Fruit fly (Drosophila melanogaster): ENCODE data around the gene Nbr.
A peak's percentile ranks its signal among the peaks of the same experiment; 100 is the strongest.

Gene Nbr

DNA sequence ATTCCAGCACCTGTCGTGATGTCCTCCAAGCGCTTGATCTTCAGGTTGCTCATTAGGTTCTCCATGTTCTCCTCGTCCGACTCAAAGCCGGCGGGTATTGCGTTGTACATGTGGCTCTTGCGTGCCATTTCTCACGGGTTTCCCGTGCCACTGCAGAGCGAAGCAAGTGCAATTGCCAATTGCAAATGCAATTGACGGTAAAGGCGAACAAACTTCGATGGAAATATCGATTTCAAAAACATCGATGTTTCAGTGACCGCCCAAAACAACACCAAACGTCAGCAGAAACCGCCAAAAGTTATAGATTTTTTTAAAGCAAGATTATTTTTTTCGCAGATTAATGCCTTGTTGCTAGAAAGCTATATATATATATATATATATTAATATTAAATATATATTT is at the start of gene Nbr:
Nbr (minus strand) TSS at position 209 of the 400 bp plus-strand sequence.
- no peak for TF ChIP-seq noc (tag; optimal IDR thresholded peaks at IDR 0.05)

dm6 chr2L:21206193-21206592 is 43.3 kb upstream of the Nbr start, which contains the start of gene clumsy:
Gene clumsy, plus strand, starts transcription at chr2L:21206493.
- no peak for TF ChIP-seq noc (tag; optimal IDR thresholded peaks at IDR 0.05)

DNA sequence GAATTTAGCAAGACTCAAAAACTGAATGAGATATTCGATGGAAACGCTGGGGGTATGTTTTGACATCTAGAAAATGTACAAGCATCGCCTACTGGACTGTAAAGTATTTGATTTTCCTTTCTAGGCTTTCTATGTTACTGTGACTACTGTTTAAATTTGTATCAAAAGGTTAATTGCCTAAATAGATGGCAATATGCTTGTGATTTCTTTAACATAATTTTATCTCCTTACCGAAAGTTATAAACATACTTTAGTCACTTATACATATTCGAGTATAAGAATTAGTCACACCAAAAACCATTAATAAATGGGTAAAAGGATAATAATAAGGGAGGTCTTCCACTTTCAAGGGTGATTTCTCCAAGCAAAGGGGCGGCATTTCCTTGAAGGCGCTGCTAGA is 39.8 kb upstream of the Nbr start, which contains the start of gene CG31988:
CG31988 (minus strand) TSS at position 101 of the 400 bp plus-strand sequence.
- no peak for TF ChIP-seq noc (tag; optimal IDR thresholded peaks at IDR 0.05)

DNA sequence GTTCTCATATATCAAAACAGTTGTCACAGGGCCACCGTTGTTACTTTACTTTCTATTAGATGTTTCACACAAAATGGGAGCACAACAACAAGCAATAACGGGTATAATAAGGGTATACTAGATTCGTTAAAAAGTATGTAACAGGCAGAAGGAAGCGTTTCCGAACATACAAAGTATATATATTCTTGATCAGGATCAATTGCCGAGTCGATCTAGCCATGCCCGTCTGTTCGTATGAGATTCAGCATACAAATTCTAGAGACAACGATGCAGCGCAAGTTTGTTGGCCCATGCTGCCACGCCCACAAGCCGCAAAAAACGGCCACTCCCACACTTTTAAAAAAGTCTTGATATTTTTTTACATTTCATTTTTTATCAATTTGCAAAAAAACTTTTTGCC is 37.4 kb upstream of the Nbr start, which contains the start of gene CG31624:
CG31624 (minus strand) TSS at position 101 of the 400 bp plus-strand sequence.
- no peak for TF ChIP-seq noc (tag; optimal IDR thresholded peaks at IDR 0.05)

dm6 chr2L:21198633-21199264 is 35.9 kb upstream of the Nbr start, which contains the start of gene Ret:
Gene Ret, minus strand, starts transcription at chr2L:21198762.
- no peak for TF ChIP-seq noc (tag; optimal IDR thresholded peaks at IDR 0.05)

DNA sequence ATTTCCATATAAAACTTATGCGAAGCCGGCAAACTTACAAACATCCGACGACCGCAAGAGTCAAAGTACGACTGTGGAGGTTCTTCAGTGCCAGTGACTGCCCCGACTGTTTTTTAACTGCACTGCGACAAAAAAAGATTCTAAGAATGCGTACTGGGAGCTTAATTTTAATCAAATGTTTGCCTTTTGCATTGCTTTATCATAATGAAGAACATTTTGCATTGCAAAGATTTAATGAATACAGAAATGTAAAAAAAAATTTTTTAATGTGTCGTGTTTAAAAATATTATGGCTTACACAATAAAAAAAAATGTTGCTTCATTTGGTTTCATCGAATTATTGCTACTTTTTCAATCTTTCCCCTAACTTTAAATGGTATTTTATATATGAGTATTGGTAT is 34.3 kb upstream of the Nbr start:
- TF ChIP-seq noc (tag; optimal IDR thresholded peaks at IDR 0.05): no peak

DNA sequence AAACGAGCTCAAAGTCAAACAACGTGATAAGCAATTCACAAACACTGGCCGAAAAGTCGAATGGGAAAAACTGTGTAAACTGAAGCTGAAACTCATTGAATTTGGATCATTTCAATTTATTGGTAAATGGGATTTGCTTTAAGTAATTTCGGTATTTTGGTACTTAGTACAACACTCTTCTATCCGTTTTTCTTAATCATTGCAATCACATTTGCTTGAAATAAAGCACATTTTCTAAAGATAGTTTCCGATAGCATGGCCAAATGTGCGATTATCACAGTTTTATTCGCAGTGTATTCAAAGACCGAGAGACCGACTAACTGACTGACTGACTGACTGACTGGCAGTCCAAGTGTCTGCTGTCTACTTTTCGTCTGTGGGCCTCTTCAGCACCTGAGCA is 33.6 kb upstream of the Nbr start:
- TF ChIP-seq noc (tag; optimal IDR thresholded peaks at IDR 0.05): peak; percentile 67

DNA sequence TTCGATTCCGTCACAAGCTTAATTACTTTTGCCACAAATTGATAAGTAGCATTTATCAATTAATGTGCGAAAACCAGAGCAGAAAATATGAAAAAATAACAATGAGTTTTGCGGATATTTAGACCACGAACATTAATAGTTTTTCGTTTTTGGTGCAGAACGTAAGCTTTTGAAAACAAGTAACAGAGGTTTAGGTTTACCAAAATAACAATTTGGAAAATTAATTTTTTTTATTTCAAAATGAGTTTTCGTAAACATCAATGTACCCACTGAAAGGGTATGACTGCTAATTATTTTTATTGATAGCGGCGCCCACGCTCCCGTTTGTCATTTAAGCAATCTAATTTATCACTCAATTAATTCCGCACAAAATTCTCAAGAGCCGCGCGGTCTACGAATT is 32.4 kb upstream of the Nbr start:
- peak; percentile 48 for TF ChIP-seq noc (tag; optimal IDR thresholded peaks at IDR 0.05)

DNA sequence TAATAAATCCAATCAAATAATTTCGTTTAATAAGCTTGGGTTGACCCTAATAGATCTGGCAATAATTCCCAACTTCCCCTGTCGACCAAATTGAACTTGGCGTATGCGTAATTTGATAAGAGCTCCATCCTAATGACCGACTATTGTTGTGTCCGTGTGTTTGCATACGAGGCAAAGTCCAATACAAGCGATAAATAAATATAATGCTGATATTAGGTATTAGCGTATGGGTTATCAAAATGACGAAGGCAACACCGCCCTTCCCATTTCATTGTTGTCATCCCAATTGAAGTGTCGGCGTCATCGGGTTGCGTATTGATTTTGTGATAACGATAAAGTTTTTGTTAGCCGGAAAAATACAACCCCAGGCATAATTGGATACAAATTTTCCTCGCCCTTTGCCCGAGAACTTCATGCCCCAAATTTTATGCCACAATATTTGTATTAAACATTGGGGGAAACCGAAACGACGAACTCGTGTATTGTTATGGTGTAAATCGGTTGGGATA is 26.4 kb upstream of the Nbr start:
- no peak for TF ChIP-seq noc (tag; optimal IDR thresholded peaks at IDR 0.05)

DNA sequence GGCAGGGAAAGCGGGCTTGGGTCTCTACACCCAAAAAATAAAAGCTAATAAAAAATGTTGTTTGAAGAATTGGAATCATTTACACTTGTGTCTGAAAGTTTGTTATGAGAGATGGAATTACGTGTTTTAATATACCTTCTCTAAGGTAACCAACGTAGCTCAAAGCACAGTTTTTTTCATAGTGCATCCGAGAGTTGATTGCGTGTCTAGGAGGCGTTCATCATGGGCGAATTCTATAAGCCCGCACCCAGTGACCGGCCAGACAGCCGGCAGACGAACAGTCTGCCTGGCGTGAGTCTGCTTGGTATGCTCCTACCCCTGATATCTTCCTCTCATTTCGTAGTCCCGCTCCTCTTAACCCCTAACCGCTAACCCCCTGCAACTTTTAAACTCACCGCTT is 24.9 kb upstream of the Nbr start:
- no peak for TF ChIP-seq noc (tag; optimal IDR thresholded peaks at IDR 0.05)

DNA sequence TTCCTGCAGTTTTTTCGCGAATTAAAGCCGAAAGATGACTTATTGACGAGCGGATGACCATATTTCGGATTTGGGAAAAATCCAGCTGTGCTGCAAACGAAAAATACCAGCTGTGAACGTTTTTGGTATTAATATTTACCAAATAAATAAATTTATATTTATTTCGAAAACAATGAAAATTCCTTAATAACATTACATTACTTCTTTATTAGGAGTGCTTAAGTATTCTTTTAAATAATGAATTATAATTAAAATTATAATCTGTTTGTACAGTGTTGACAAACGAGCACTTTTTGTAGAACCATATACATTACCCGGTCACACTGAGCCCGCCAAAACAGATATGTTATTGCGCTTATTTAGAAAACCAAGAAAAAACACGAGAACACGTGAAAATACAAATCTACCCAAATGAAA is 16.7 kb upstream of the Nbr start, which contains the start of the genes bur and Mcm10:
bur (minus strand) TSS at position 69 of the 417 bp plus-strand sequence.
Mcm10 (plus strand) TSS at position 319 of the 417 bp plus-strand sequence.
- TF ChIP-seq noc (tag; optimal IDR thresholded peaks at IDR 0.05): no peak

DNA sequence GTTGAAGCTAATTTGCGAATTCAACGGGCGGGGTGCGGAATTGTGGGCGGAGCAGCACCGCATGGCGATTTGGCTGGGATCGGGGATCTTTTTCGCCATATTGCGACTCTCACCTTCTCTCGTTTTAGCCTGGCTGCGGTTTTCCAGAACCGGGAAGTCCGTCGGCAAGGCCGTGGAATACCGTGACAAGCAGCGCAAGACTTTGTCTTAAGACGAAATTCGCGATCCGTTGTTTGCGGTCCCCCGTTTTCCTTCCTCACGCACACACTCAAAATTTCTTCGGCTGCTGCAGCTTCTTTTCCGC is 16.3 kb upstream of the Nbr start:
- no peak for TF ChIP-seq noc (tag; optimal IDR thresholded peaks at IDR 0.05)

DNA sequence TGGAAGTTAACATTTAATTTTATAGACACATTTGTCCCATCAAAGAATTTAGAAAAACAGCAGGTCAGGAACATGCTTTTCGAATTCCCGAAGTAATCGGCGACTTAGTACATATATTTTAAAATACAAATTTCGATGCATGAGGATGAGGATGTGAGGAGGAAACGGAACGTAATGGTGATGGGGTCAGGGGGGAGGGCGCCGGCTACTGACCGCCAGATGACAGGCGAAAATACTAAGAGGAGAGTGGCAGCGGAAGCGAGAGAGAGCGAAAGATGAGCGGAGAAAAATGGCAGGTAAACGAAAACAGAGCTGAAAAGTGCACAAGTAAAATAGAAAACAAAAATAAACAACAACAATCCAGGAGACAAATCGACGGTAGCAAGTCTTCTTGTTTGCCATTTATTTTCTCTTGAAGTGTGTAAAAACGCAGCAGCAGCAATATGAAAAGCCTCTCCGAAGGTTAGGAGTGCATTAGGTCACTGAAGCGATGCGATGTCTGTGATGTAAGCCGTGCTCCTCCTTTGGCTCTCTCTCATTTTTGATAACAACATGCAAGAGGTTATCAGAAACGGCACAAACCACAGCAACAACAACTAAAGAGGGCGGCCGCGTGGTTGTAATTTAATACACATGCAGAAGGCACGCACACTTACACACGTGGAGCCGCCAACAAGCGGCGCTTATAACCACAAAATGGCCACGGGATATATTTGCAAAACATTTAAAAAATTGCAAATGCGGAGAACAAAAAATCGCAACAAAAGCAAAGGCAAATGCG is 15.7 kb upstream of the Nbr start:
- no peak for TF ChIP-seq noc (tag; optimal IDR thresholded peaks at IDR 0.05)

DNA sequence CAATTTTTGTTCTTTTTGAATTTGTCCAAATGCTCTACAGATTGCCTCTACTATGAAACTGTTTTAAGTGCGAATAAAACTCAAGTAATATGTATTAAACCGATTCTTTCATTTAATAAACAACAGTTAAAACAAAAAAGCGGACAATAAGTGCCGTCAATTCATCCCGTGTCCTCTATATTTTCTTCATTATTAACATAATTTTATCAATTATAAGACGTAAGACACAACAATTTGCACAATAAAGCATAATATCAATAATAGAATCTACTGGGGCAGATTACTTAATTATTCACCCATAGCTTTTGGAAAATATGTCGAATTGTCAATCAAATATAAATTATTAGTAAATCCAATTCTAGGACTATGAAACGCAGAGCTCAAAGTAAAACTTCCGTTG is 10.0 kb upstream of the Nbr start, which contains the start of gene CG31627:
CG31627 (plus strand) TSS at position 301 of the 400 bp plus-strand sequence.
- no peak for TF ChIP-seq noc (tag; optimal IDR thresholded peaks at IDR 0.05)

DNA sequence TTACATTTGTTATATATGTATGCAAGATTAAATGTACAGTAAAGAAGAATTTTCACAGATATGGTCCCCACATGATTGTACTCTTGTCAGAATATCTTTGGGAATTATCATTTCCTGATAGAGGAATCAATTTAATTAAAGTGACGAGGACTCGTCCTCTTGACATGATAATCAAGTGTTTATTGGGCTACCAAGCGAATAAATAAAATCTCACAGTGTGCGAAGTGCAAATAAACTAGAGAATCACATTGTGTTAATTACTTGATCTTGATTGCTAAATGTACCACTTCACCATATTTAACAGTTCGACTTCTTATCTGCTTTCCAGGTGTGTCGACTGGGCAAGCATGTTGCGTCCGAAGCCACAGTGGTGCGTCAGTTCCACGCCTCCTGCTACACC is 7.0 kb upstream of the Nbr start:
- no peak for TF ChIP-seq noc (tag; optimal IDR thresholded peaks at IDR 0.05)

- no peak for TF ChIP-seq noc (tag; optimal IDR thresholded peaks at IDR 0.05)
These were observed 6.3 kb upstream of the Nbr start for dm6 chr2L:21169160-21169624.

Data from whole organism, larva.